Worm (Caenorhabditis elegans) whole organism, midembryonic: ENCODE data around the gene C05C12.4.
"Not testable (repeated sequence)": the region's sequence is repeated elsewhere in the genome, so short reads cannot be mapped to it uniquely, and the experiment has no call there.

Source experiments
- T22C8.4 ChIP-seq: fragments of 200-800 bp; sonication (Bioruptor generic); IDR thresholded peaks from 2 replicates; pipeline ENCODE4 v1.3.6; 2022; ENCODE audit warnings: missing genetic modification characterization, missing compliant biosample characterization
- cog-1 ChIP-seq: sonication (generic microtip); optimal IDR thresholded peaks from 2 replicates; lab custom pipeline; 2016; ENCODE audit warnings: missing genetic modification characterization, missing compliant biosample characterization
- flt-1 ChIP-seq: fragments of 200-800 bp; sonication (Bioruptor generic); IDR thresholded peaks from 2 replicates; pipeline ENCODE4 v1.3.6; 2022; ENCODE audit warnings: missing genetic modification characterization, missing compliant biosample characterization
- klf-2 ChIP-seq: fragments of 200-800 bp; sonication (Bioruptor generic); conservative IDR thresholded peaks from 2 replicates; pipeline ENCODE4 v1.3.6; 2022; ENCODE audit warnings: missing genetic modification reagents, missing genetic modification characterization, missing compliant biosample characterization
- med-1 ChIP-seq: sonication (generic microtip); optimal IDR thresholded peaks from 2 replicates; lab custom pipeline; 2017; ENCODE audit warnings: missing genetic modification characterization, mild to moderate bottlenecking, missing compliant biosample characterization, antibody characterized with exemption, missing genetic modification reagents; ENCODE audit not compliant: insufficient read depth
- ref-1 ChIP-seq: fragments of 200-800 bp; sonication (Bioruptor generic); conservative IDR thresholded peaks from 2 replicates; pipeline ENCODE4 v1.3.6; 2022; ENCODE audit warnings: missing genetic modification reagents, missing genetic modification characterization, missing compliant biosample characterization
- tab-1 ChIP-seq: fragments of 200-800 bp; sonication (Bioruptor generic); IDR thresholded peaks from 2 replicates; pipeline ENCODE4 v1.3.6; 2022; ENCODE audit warnings: missing genetic modification characterization, missing compliant biosample characterization
- ztf-23 ChIP-seq: fragments of 200-800 bp; sonication (Bioruptor generic); IDR thresholded peaks from 2 replicates; pipeline ENCODE4 v1.3.6; 2022; ENCODE audit warnings: missing genetic modification reagents, missing genetic modification characterization, missing compliant biosample characterization
- ztf-29 ChIP-seq: fragments of 200-800 bp; sonication (Bioruptor generic); IDR thresholded peaks from 2 replicates; pipeline ENCODE4 v1.3.6; 2022; ENCODE audit warnings: missing genetic modification reagents, missing genetic modification characterization, missing compliant biosample characterization

- TF ChIP-seq flt-1 (GFP tag; lab: Robert Waterston, UW) (0 out of 2 replicates have a peak, but pooled peaks have one; percentile 58), ztf-23 (GFP tag; lab: Robert Waterston, UW) (peak; percentile 70; the same call in 1 of the 2 replicates), klf-2 (GFP tag; lab: Robert Waterston, UW) (peak; percentile 72)
- not testable (repeated sequence) for TF ChIP-seq med-1 (GFP tag; lab: Kevin White, UChicago); T22C8.4 (GFP tag; lab: Robert Waterston, UW); ref-1 (GFP tag; lab: Robert Waterston, UW); cog-1 (tag; lab: Kevin White, UChicago); tab-1 (GFP tag; lab: Robert Waterston, UW); ztf-29
Measured at ce11 chrIV:11200682-11201081, 47.2 kb downstream of the C05C12.4 start.
